Worm (Caenorhabditis elegans) whole organism, L4 larva: Measurements from ENCODE around the gene far-6.
A peak's percentile ranks its signal among the peaks of the same experiment; 100 is the strongest.

Experiments used
- D1046.2 ChIP-seq: fragments of 200-800 bp; sonication (Bioruptor generic); IDR thresholded peaks from 2 replicates; pipeline ENCODE4 v1.3.6; 2022; ENCODE audit warnings: missing genetic modification characterization, missing compliant biosample characterization
- F10B5.3 ChIP-seq: sonication (generic microtip); optimal IDR thresholded peaks from 2 replicates; lab custom pipeline; 2016; ENCODE audit warnings: mild to moderate bottlenecking, missing genetic modification characterization, missing compliant biosample characterization
- F26F4.8 ChIP-seq: fragments of 200-800 bp; sonication (Bioruptor generic); conservative IDR thresholded peaks from 2 replicates; pipeline ENCODE4 v1.3.6; 2022; ENCODE audit warnings: missing genetic modification characterization, missing compliant biosample characterization
- F37D6.2 ChIP-seq: sonication (generic microtip); optimal IDR thresholded peaks from 2 replicates; lab custom pipeline; 2016; ENCODE audit warnings: mild to moderate bottlenecking, missing genetic modification characterization, missing compliant biosample characterization
- R02D3.7 ChIP-seq: fragments of 150-350 bp; sonication (generic microtip); optimal IDR thresholded peaks from 3 replicates; lab custom pipeline; 2014; ENCODE audit warnings: missing biosample characterization, missing genetic modification characterization
- T26A8.4 ChIP-seq: fragments of 200-800 bp; sonication (Bioruptor generic); IDR thresholded peaks from 2 replicates; pipeline ENCODE4 v1.3.6; 2022; ENCODE audit warnings: missing genetic modification characterization, missing compliant biosample characterization
- Y105C5A.15 ChIP-seq: fragments of 200-800 bp; sonication (Bioruptor generic); IDR thresholded peaks from 2 replicates; pipeline ENCODE4 v1.3.6; 2022; ENCODE audit warnings: missing genetic modification characterization, missing compliant biosample characterization
- Y48G9A.11 ChIP-seq: fragments of 200-800 bp; sonication (Bioruptor generic); IDR thresholded peaks from 2 replicates; pipeline ENCODE4 v1.3.6; 2022; ENCODE audit warnings: missing genetic modification reagents, missing genetic modification characterization, missing compliant biosample characterization
- arid-1 ChIP-seq: fragments of 200-800 bp; sonication (Bioruptor generic); conservative IDR thresholded peaks from 2 replicates; pipeline ENCODE4 v1.3.6; 2022; ENCODE audit warnings: missing genetic modification reagents, missing genetic modification characterization, missing compliant biosample characterization
- daf-16 ChIP-seq, 3 experiments: sonication (generic microtip); optimal IDR thresholded peaks; 2 replicates each; lab custom pipeline; 2016 to 2017; ENCODE audit warnings: missing genetic modification characterization in 3 of 3, missing genetic modification reagents in 3 of 3, mild to moderate bottlenecking in 2 of 3, missing compliant biosample characterization in 2 of 3, missing biosample characterization in 1 of 3, moderate library complexity in 1 of 3
- daf-8 ChIP-seq: fragments of 200-800 bp; sonication (Bioruptor generic); IDR thresholded peaks from 2 replicates; pipeline ENCODE4 v1.3.6; 2022; ENCODE audit warnings: missing genetic modification characterization, missing compliant biosample characterization
- dmd-6 ChIP-seq: fragments of 200-800 bp; sonication (Bioruptor generic); IDR thresholded peaks from 2 replicates; pipeline ENCODE4 v1.3.6; 2022; ENCODE audit warnings: missing genetic modification reagents, missing genetic modification characterization, missing compliant biosample characterization
- duxl-1 ChIP-seq: sonication (generic microtip); optimal IDR thresholded peaks from 2 replicates; lab custom pipeline; 2016; ENCODE audit warnings: mild to moderate bottlenecking, missing genetic modification characterization, moderate library complexity, missing compliant biosample characterization; ENCODE audit not compliant: poor library complexity
- dve-1 ChIP-seq: sonication (generic microtip); optimal IDR thresholded peaks from 2 replicates; lab custom pipeline; 2017; ENCODE audit warnings: antibody characterized with exemption, mild to moderate bottlenecking, missing genetic modification characterization, missing compliant biosample characterization; ENCODE audit not compliant: insufficient read depth
- egl-43 ChIP-seq: fragments of 200-800 bp; sonication (Bioruptor generic); IDR thresholded peaks from 2 replicates; pipeline ENCODE4 v1.3.6; 2022; ENCODE audit warnings: missing genetic modification reagents, missing genetic modification characterization, missing compliant biosample characterization
- fos-1 ChIP-seq: fragments of 150-350 bp; optimal IDR thresholded peaks from 2 replicates; lab custom pipeline; 2014; ENCODE audit warnings: missing biosample characterization, missing genetic modification characterization
- gei-8 ChIP-seq: fragments of 200-800 bp; sonication (Bioruptor generic); optimal IDR thresholded peaks from 2 replicates; lab custom pipeline; 2018; ENCODE audit warnings: mild to moderate bottlenecking, missing genetic modification characterization, missing compliant biosample characterization
- hif-1 ChIP-seq, 2 experiments: sonication (generic microtip); optimal IDR thresholded peaks; 2 replicates each; lab custom pipeline; 2016 to 2017; ENCODE audit warnings: missing compliant biosample characterization in 2 of 2, missing genetic modification characterization in 2 of 2, missing genetic modification reagents in 2 of 2, missing genotype in 2 of 2, mild to moderate bottlenecking in 1 of 2
- hlh-11 ChIP-seq: fragments of 200-800 bp; sonication (Bioruptor generic); optimal IDR thresholded peaks from 2 replicates; lab custom pipeline; 2018; ENCODE audit warnings: mild to moderate bottlenecking, missing genetic modification characterization, missing compliant biosample characterization
- hlh-30 ChIP-seq: sonication (generic microtip); optimal IDR thresholded peaks from 2 replicates; lab custom pipeline; 2017; ENCODE audit warnings: antibody characterized with exemption, mild to moderate bottlenecking, missing genetic modification characterization, missing compliant biosample characterization; ENCODE audit not compliant: insufficient read depth
- lim-7 ChIP-seq: fragments of 200-800 bp; sonication (Bioruptor generic); IDR thresholded peaks from 2 replicates; pipeline ENCODE4 v1.3.6; 2022; ENCODE audit warnings: missing genetic modification characterization, missing compliant biosample characterization
- lin-38 ChIP-seq: fragments of 200-800 bp; sonication (Bioruptor generic); IDR thresholded peaks from 2 replicates; pipeline ENCODE4 v1.3.6; 2022; ENCODE audit warnings: missing genetic modification reagents, missing genetic modification characterization, missing compliant biosample characterization
- lir-3 ChIP-seq: sonication (generic microtip); optimal IDR thresholded peaks from 2 replicates; lab custom pipeline; 2016; ENCODE audit warnings: mild to moderate bottlenecking, missing genetic modification characterization, missing compliant biosample characterization
- lsy-2 ChIP-seq, 2 experiments: fragments of 150-350 bp in 1 of 2; sonication (generic microtip) in 1 of 2; optimal IDR thresholded peaks; 2 replicates each; lab custom pipeline; 2014 to 2017; ENCODE audit warnings: missing biosample characterization in 2 of 2, missing genetic modification characterization in 2 of 2
- madf-9 ChIP-seq: fragments of 200-800 bp; sonication (Bioruptor generic); conservative IDR thresholded peaks from 2 replicates; pipeline ENCODE4 v1.3.6; 2022; ENCODE audit warnings: missing genetic modification reagents, missing genetic modification characterization, missing compliant biosample characterization
- mdl-1 ChIP-seq, 2 experiments: fragments of 150-350 bp in 1 of 2; sonication (generic microtip) in 1 of 2; optimal IDR thresholded peaks; 2 replicates each; lab custom pipeline; 2014 to 2017; ENCODE audit warnings: missing biosample characterization in 2 of 2, missing genetic modification characterization in 2 of 2
- mes-2 ChIP-seq: sonication (generic microtip); optimal IDR thresholded peaks from 2 replicates; lab custom pipeline; 2016; ENCODE audit warnings: missing genotype, mild to moderate bottlenecking, missing genetic modification characterization, missing compliant biosample characterization; ENCODE audit not compliant: poor library complexity, severe bottlenecking
- mxl-2 ChIP-seq: fragments of 200-800 bp; sonication (Bioruptor generic); conservative IDR thresholded peaks from 2 replicates; pipeline ENCODE4 v1.3.6; 2022; ENCODE audit warnings: missing genetic modification reagents, missing genetic modification characterization, missing compliant biosample characterization
- nhr-10 ChIP-seq: fragments of 150-350 bp; optimal IDR thresholded peaks from 2 replicates; lab custom pipeline; 2014; ENCODE audit warnings: missing biosample characterization, missing genetic modification characterization
- nhr-111 ChIP-seq: fragments of 200-800 bp; sonication (Bioruptor generic); optimal IDR thresholded peaks from 2 replicates; lab custom pipeline; 2018; ENCODE audit warnings: mild to moderate bottlenecking, missing genetic modification characterization, missing compliant biosample characterization
- nhr-28 ChIP-seq: fragments of 150-350 bp; optimal IDR thresholded peaks from 2 replicates; lab custom pipeline; 2014; ENCODE audit warnings: missing biosample characterization, missing genetic modification characterization
- nhr-48 ChIP-seq: sonication (generic microtip); optimal IDR thresholded peaks from 2 replicates; lab custom pipeline; 2016; ENCODE audit warnings: mild to moderate bottlenecking, missing genetic modification characterization, missing compliant biosample characterization
- nhr-6 ChIP-seq: fragments of 150-350 bp; optimal IDR thresholded peaks from 2 replicates; lab custom pipeline; 2014; ENCODE audit warnings: missing biosample characterization, missing genetic modification characterization
- nhr-77 ChIP-seq: fragments of 150-350 bp; optimal IDR thresholded peaks from 2 replicates; lab custom pipeline; 2014; ENCODE audit warnings: missing biosample characterization, missing genetic modification characterization
- pha-4 ChIP-seq, 2 experiments: fragments of 150-350 bp in 1 of 2; fragments of 200-800 bp in 1 of 2; sonication (Bioruptor generic) in 1 of 2; IDR thresholded peaks in 1 of 2; optimal IDR thresholded peaks in 1 of 2; 2 replicates each; pipeline versions ENCODE4 v1.3.6 to Lab custom; 2014 to 2022; ENCODE audit warnings: missing genetic modification characterization in 2 of 2, missing genetic modification reagents in 2 of 2, missing biosample characterization in 1 of 2, missing compliant biosample characterization in 1 of 2
- php-3 ChIP-seq: fragments of 200-800 bp; sonication (Bioruptor generic); IDR thresholded peaks from 2 replicates; pipeline ENCODE4 v1.3.6; 2022; ENCODE audit warnings: missing genetic modification reagents, missing genetic modification characterization, missing compliant biosample characterization
- pqm-1 ChIP-seq: sonication (generic microtip); optimal IDR thresholded peaks from 2 replicates; lab custom pipeline; 2017; ENCODE audit warnings: missing biosample characterization, missing genetic modification characterization
- rbr-2 ChIP-seq: sonication (generic microtip); optimal IDR thresholded peaks from 2 replicates; lab custom pipeline; 2016; ENCODE audit warnings: missing genotype, missing genetic modification characterization, missing compliant biosample characterization
- set-16 ChIP-seq: fragments of 200-800 bp; sonication (Bioruptor generic); IDR thresholded peaks from 2 replicates; pipeline ENCODE4 v1.3.6; 2022; ENCODE audit warnings: missing genetic modification reagents, missing genetic modification characterization, missing compliant biosample characterization
- spr-1 ChIP-seq: sonication (generic microtip); optimal IDR thresholded peaks from 2 replicates; lab custom pipeline; 2016; ENCODE audit warnings: mild to moderate bottlenecking, missing genetic modification characterization, missing compliant biosample characterization
- unc-130 ChIP-seq: sonication (generic microtip); optimal IDR thresholded peaks from 2 replicates; lab custom pipeline; 2016; ENCODE audit warnings: missing genetic modification reagents, missing genetic modification characterization, missing compliant biosample characterization
- vab-7 ChIP-seq: fragments of 200-800 bp; sonication (Bioruptor generic); IDR thresholded peaks from 2 replicates; pipeline ENCODE4 v1.3.6; 2022; ENCODE audit warnings: missing genetic modification reagents, missing genetic modification characterization, missing compliant biosample characterization
- zag-1 ChIP-seq: fragments of 150-350 bp; optimal IDR thresholded peaks from 2 replicates; lab custom pipeline; 2014; ENCODE audit warnings: missing biosample characterization, missing genetic modification characterization
- zfp-3 ChIP-seq: fragments of 200-800 bp; sonication (Bioruptor generic); conservative IDR thresholded peaks from 2 replicates; pipeline ENCODE4 v1.3.6; 2022; ENCODE audit warnings: missing genetic modification reagents, missing genetic modification characterization, missing compliant biosample characterization
- zip-2 ChIP-seq: fragments of 150-350 bp; optimal IDR thresholded peaks from 2 replicates; lab custom pipeline; 2014; ENCODE audit warnings: missing biosample characterization, missing genetic modification characterization

The far-6 gene

ce11 chrIV:13347232-13347715 lies 19.1 kb downstream of the far-6 start, which contains the start of gene W02A2.9:
Gene W02A2.9 (plus strand): TSS chrIV:13347665.
- TF ChIP-seq nhr-77 (tag; lab: Kevin White, UChicago): peak; percentile 64
- TF ChIP-seq nhr-6 (tag; lab: Kevin White, UChicago): no peak
- no peak for TF ChIP-seq nhr-111
- no peak for TF ChIP-seq spr-1 (tag; lab: Kevin White, UChicago)
- TF ChIP-seq F10B5.3 (tag; lab: Kevin White, UChicago): no peak
- TF ChIP-seq dve-1 (tag; lab: Kevin White, UChicago): peak; percentile 72
- peak in 1 of 2 experiments; percentile 37 for TF ChIP-seq mdl-1 (tag; optimal IDR thresholded peaks at IDR 0.05; lab: Kevin White, UChicago)
- TF ChIP-seq set-16 (GFP tag; lab: Robert Waterston, UW): no peak
- TF ChIP-seq unc-130 (GFP tag; lab: Kevin White, UChicago): no peak
- TF ChIP-seq dmd-6 (GFP tag; lab: Robert Waterston, UW): peak; percentile 86
- peak in 1 of 2 experiments; percentile 57 for TF ChIP-seq hif-1 (tag; optimal IDR thresholded peaks at IDR 0.05; lab: Kevin White, UChicago)
- TF ChIP-seq nhr-28 (tag; lab: Kevin White, UChicago): peak; percentile 57
- no peak for TF ChIP-seq duxl-1 (tag; lab: Kevin White, UChicago)
- no peak for TF ChIP-seq zfp-3 (GFP tag; lab: Robert Waterston, UW)
- TF ChIP-seq daf-8 (GFP tag; lab: Robert Waterston, UW): no peak
- no peak for TF ChIP-seq nhr-10 (tag; lab: Kevin White, UChicago)
- peak; percentile 41 for TF ChIP-seq nhr-48
- no peak for TF ChIP-seq madf-9 (GFP tag; lab: Robert Waterston, UW)
- peak; percentile 52 for TF ChIP-seq hlh-11 (tag; lab: Kevin White, UChicago)
- no peak for TF ChIP-seq daf-16 (GFP tag; optimal IDR thresholded peaks at IDR 0.05; lab: Kevin White, UChicago)
- TF ChIP-seq daf-16 (tag; optimal IDR thresholded peaks at IDR 0.05; lab: Kevin White, UChicago): peak; percentile 95
- peak; percentile 11 to 49 for TF ChIP-seq lsy-2 (tag; optimal IDR thresholded peaks at IDR 0.05; lab: Kevin White, UChicago)
- no peak for TF ChIP-seq arid-1 (GFP tag; lab: Robert Waterston, UW)
- no peak for TF ChIP-seq rbr-2 (tag; lab: Kevin White, UChicago)
- no peak for TF ChIP-seq F26F4.8 (GFP tag; lab: Robert Waterston, UW)
- TF ChIP-seq fos-1 (tag; lab: Kevin White, UChicago): no peak
- 0 out of 2 replicates have a peak, but pooled peaks have one; percentile 28 for TF ChIP-seq php-3 (GFP tag; lab: Robert Waterston, UW)
- no peak for TF ChIP-seq lim-7 (GFP tag; lab: Robert Waterston, UW)
- no peak for TF ChIP-seq gei-8
- peak; percentile 5 for TF ChIP-seq mes-2 (tag; lab: Kevin White, UChicago)
- TF ChIP-seq D1046.2 (GFP tag; lab: Robert Waterston, UW): no peak
- TF ChIP-seq lin-38 (GFP tag; lab: Robert Waterston, UW): no peak
- no peak for TF ChIP-seq vab-7
- peak; percentile 96 for TF ChIP-seq pqm-1 (tag; lab: Kevin White, UChicago)
- TF ChIP-seq lir-3 (tag; lab: Kevin White, UChicago): no peak
- no peak for TF ChIP-seq zip-2 (tag; lab: Kevin White, UChicago)
- no peak for TF ChIP-seq R02D3.7
- TF ChIP-seq T26A8.4 (GFP tag; lab: Robert Waterston, UW): no peak

- TF ChIP-seq Y105C5A.15 (GFP tag; lab: Robert Waterston, UW) (0 out of 2 replicates have a peak, but pooled peaks have one; percentile 34), F37D6.2 (tag; lab: Kevin White, UChicago) (no peak), hlh-30 (tag; lab: Kevin White, UChicago) (no peak), pha-4 (GFP tag; IDR thresholded peaks at IDR 0.05; lab: Robert Waterston, UW) (peak; percentile 77; the same call in 1 of the 2 replicates), pha-4 (tag; optimal IDR thresholded peaks at IDR 0.05; lab: Kevin White, UChicago) (no peak), Y48G9A.11 (GFP tag; lab: Robert Waterston, UW) (no peak), set-16 (GFP tag; lab: Robert Waterston, UW) (peak; percentile 78), mxl-2 (GFP tag; lab: Robert Waterston, UW) (no peak), lin-38 (GFP tag; lab: Robert Waterston, UW) (peak; percentile 31; the same call in 1 of the 2 replicates), egl-43 (GFP tag; lab: Robert Waterston, UW) (peak; percentile 44; the same call in 1 of the 2 replicates), zag-1 (tag; lab: Kevin White, UChicago) (no peak)
- TF ChIP-seq, all 104 proteins: peak for 5
Measured at ce11 chrIV:13348592-13348991, 20.4 kb downstream of the far-6 start, which contains the start of gene W02A2.12. Gene W02A2.12 (minus strand): TSS chrIV:13348831.
